Worm (Caenorhabditis elegans) whole organism, dauer: Measurements from ENCODE around the gene K10H10.4.

Experiments used
- unc-62 ChIP-seq: sonication (generic microtip); optimal IDR thresholded peaks from 2 replicates; lab custom pipeline; 2017; ENCODE audit warnings: missing biosample characterization, missing genetic modification reagents, missing genetic modification characterization

The K10H10.4 gene

DNA sequence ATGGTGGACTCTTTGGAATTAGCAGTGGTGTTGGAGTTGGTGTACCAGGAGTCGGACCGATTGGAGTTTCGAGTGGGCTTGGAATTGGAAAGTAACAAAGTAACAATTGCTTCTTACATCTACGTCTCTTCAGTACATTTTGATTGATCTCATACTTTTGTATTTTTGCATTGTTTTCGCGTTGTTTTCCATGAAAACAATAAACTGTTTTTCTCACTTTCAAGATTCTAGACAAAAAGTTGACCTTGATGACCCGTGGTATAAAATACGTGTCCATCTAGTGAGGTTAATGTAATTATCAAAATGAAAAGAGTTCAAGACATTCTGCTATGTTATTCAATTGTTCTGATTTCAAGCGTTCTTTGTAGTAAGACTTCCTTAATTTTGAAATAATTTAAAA, 1.2 kb downstream of the K10H10.4 start, which contains the start of gene K10H10.5:
TSS of gene K10H10.5 (plus strand) at position 301 of the 400 bp plus-strand sequence.
- no peak for TF ChIP-seq unc-62 (GFP tag; lab: Kevin White, UChicago)

DNA sequence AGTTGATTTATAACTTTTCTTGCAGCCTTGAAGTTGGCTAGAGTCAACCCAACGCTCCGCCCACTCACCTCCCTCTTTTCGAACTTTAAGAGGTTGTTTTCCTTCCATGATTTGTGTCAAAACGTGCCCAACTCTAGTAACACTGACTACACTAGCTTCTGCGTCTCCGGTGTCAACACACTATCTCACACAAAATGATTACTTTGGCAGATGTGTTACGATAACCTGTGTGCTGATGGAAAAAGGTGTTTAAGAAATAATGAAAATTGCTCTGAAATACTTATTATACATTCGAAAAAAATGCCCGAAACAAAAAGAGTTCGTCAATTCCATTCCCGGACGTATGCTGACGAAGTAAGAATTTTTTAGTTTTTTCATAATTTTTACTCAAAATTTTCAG, 2.8 kb downstream of the K10H10.4 start, which contains the start of gene K10H10.6:
TSS of gene K10H10.6 (plus strand) at position 301 of the 400 bp plus-strand sequence.
- TF ChIP-seq unc-62 (GFP tag; lab: Kevin White, UChicago) = no peak

DNA sequence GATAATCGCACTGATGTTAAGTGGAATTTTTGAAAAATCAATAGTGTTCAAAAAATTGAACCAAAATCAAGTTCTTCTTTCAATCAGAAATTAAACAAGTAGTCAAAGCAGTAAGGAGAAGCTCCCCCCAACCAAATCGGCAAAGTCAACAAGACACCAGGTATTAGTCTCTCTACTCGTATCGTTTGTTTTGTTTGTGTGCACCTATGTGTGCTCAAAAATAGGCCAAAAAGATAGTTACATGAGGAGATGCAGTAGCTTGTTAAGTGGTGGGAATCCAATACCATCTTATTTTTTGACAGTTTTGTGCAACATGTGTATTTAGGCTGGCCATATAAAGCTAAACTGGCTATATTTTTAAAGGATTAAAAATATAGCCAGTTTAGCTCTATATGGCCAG, 6.0 kb downstream of the K10H10.4 start, which contains the start of gene K10H10.12:
TSS of gene K10H10.12 (minus strand) at position 101 of the 400 bp plus-strand sequence.
- no peak for TF ChIP-seq unc-62 (GFP tag; lab: Kevin White, UChicago)

DNA sequence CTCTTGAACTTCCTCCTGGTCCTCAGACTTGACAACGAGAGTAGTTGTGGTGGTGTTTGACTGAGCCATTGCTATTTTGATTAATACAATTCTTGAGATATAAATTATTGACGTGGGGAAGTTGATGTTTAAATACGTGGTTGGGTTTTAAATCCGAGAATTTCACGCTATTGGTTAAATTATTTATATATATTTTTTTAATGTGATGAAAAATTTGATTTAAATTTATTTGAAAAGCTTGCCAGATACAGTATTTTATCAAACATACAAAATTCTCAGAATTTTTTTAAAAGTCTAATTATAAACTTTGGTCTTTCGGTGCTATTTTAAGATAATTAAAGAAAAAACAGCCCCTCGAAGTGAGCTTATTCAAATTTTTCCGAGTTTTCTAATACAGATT, 7.3 kb downstream of the K10H10.4 start, which contains the start of the genes K10H10.7 and K10H10.10:
TSS of gene K10H10.7 (minus strand) at position 101 of the 400 bp plus-strand sequence.
TSS of gene K10H10.10 (plus strand) at position 204 of the 400 bp plus-strand sequence.
- no peak for TF ChIP-seq unc-62 (GFP tag; lab: Kevin White, UChicago)

DNA sequence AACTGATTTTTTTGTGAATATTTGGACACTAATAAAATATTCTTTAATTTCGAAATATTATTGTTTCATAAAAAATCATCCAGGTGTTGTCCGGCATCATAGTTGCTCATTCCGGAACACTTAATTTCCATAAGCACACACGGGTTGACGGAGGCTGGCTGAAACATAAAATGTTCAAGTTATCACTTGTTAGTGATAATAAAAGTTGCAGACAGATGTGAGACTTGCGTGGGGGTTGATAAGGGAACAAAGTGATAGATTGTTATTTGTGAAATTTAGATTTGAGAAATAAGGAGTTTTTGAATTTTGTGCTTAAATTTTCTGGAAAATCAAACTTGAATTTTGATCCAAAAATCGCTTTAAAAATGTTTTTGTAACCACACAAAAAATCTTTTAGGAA, 9.9 kb downstream of the K10H10.4 start:
- no peak for TF ChIP-seq unc-62 (GFP tag; lab: Kevin White, UChicago)

- TF ChIP-seq unc-62 (GFP tag; lab: Kevin White, UChicago) = no peak
These were observed 11.0 kb downstream of the K10H10.4 start, which contains the start of gene K10H10.13 for ce11 chrII:14511189-14511588. Gene K10H10.13, minus strand, starts transcription at chrII:14511289.

ce11 chrII:14515017-14515416, 14.8 kb downstream of the K10H10.4 start, which contains the start of gene K10H10.9:
Gene K10H10.9, minus strand, starts transcription at chrII:14515117.
- TF ChIP-seq unc-62 (GFP tag; lab: Kevin White, UChicago) = no peak

ce11 chrII:14522037-14522436, 21.8 kb downstream of the K10H10.4 start, which contains the start of gene btb-19:
Gene btb-19, minus strand, starts transcription at chrII:14522137.
- TF ChIP-seq unc-62 (GFP tag; lab: Kevin White, UChicago) = no peak

- TF ChIP-seq unc-62 (GFP tag; lab: Kevin White, UChicago) = no peak
These were observed 22.9 kb downstream of the K10H10.4 start, which contains the start of gene btb-20 for ce11 chrII:14523070-14523572. Gene btb-20, minus strand, starts transcription at chrII:14523522.

- TF ChIP-seq unc-62 (GFP tag; lab: Kevin White, UChicago) = no peak
These were observed 23.5 kb downstream of the K10H10.4 start, which contains the start of gene pot-2 for ce11 chrII:14523645-14524223. Gene pot-2, plus strand, starts transcription at chrII:14524173.

DNA sequence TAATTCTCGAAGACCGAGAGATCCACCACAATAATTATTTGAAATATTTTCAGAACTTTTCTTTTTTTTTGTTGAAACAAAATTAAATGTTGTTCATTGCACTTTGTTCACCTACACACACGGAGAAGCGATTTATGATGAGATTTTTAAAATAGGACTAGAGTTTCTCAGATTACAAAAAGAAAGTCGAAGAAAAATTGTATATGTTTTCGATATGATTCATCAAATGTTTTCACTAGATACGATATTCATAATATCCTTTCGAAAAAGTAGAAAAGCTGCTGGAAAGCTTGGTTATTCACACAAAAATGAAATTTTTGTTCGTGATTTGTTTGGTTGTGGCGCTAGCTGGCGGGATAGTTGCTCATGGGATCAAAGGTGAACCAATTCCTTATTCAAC, 24.8 kb downstream of the K10H10.4 start, which contains the start of gene F57C2.4:
TSS of gene F57C2.4 (plus strand) at position 301 of the 400 bp plus-strand sequence.
- TF ChIP-seq unc-62 (GFP tag; lab: Kevin White, UChicago) = no peak

ce11 chrII:14527104-14527503, 26.9 kb downstream of the K10H10.4 start:
- TF ChIP-seq unc-62 (GFP tag; lab: Kevin White, UChicago) = no peak

- no peak for TF ChIP-seq unc-62 (GFP tag; lab: Kevin White, UChicago)
These were observed 28.1 kb downstream of the K10H10.4 start, which contains the start of the genes F57C2.5 and spat-1 for ce11 chrII:14528233-14528802. Gene F57C2.5, minus strand, starts transcription at chrII:14528239. Gene spat-1, plus strand, starts transcription at chrII:14528752.

DNA sequence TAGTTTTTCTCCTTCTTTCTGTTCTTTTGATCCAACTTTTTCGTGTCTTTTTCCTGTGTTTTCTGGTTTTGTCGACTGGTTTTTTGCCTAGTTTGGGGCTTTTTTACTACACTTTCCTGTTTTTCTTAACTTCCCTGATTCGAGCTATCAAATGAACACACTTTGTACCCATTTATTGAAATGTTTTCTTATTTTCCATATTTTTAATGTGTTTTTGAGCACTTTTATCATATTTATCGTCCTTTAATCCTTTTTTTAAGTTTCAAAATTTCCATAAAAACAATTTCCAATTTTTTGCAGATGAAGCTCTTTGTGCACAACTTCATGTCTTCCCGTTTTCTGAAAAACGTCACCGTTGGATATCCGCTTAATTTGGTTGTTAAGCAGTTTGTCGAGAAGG, 33.8 kb downstream of the K10H10.4 start, which contains the start of gene C04H5.1:
TSS of gene C04H5.1 (plus strand) at position 301 of the 400 bp plus-strand sequence.
- TF ChIP-seq unc-62 (GFP tag; lab: Kevin White, UChicago) = no peak

ce11 chrII:14537728-14538127, 37.5 kb downstream of the K10H10.4 start, which contains the start of the genes clec-147 and C04H5.7:
Gene clec-147, minus strand, starts transcription at chrII:14537828.
Gene C04H5.7, plus strand, starts transcription at chrII:14537946.
- no peak for TF ChIP-seq unc-62 (GFP tag; lab: Kevin White, UChicago)

DNA sequence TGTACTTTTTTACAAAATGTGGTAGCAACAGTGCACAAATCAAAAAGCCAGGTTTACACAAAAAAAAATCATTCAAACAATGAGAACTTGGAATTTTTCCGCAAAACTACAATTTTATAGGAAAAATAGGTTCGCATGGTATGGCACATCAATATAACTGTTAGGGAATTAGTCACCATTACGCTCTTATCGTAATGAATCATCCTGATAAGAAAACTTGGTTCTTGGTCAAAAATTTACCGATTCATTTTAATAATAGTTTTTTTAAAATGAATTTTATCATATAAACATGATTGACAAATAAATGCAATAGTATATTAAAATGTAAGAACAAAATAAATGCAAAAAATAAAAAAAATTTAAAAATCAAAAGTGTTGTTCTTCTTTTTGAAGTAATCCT, 40.3 kb downstream of the K10H10.4 start:
- TF ChIP-seq unc-62 (GFP tag; lab: Kevin White, UChicago) = no peak
